Worm (Caenorhabditis elegans): ENCODE measurements around the gene Y6E2A.4.
"Not testable (repeated sequence)": the region's sequence is repeated elsewhere in the genome, so short reads cannot be mapped to it uniquely, and the experiment has no call there.

The Y6E2A.4 gene

DNA sequence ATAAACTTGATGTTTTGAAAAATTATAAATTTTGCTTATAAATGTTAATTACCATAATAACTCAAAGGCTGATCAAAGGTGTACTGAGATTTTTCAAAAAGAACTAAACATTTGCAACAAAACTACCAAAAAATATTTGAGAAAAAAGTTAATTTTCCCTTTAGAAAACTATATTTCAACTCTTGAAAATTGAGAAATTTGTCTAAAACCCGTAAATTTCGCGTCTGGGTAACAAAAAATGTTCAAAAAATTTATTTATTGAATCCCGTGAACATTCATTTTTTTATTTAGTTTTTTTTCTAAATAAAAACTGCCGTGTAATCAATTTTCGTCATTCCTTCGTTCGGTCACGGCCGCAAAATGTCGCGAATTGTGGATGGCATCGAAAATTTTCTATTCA, 46.4 kb downstream of the Y6E2A.4 start, which contains the start of gene K06B4.15:
TSS of gene K06B4.15 (plus strand) at position 301 of the 400 bp plus-strand sequence.
- not testable (repeated sequence) for TF ChIP-seq lin-13 (GFP tag; optimal IDR thresholded peaks at IDR 0.05); elt-1 (tag; optimal IDR thresholded peaks at IDR 0.05); unc-62 (GFP tag; optimal IDR thresholded peaks at IDR 0.05)

DNA sequence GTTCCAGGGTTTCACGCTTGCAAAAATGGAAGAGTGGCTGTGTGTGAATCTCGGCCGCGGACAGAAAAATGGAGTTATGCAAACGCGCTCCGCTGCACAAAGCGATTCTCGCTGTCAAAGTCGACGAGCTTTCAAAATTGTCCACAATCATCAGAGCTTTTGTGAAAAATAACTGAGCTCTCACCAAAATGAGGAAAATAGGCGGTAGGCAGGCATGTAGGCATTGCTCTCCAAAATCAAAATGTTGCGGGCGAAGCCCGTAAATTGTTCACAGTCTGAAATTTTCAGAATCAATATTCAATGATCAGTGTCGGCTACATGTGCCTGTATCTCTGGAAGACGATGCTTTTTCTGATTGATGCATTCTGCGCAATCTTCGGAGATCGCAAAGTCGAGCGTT, 47.7 kb downstream of the Y6E2A.4 start, which contains the start of gene K06B4.4:
TSS of gene K06B4.4 (plus strand) at position 301 of the 400 bp plus-strand sequence.
- no peak for TF ChIP-seq Y55F3AM.14 (GFP tag; optimal IDR thresholded peaks at IDR 0.05)
- no peak for TF ChIP-seq nhr-10 (tag; optimal IDR thresholded peaks at IDR 0.05)
- TF ChIP-seq nhr-237 (tag; optimal IDR thresholded peaks at IDR 0.05): no peak
- no peak for TF ChIP-seq unc-62 (GFP tag; optimal IDR thresholded peaks at IDR 0.05)
- no peak for TF ChIP-seq elt-1 (tag; optimal IDR thresholded peaks at IDR 0.05)

DNA sequence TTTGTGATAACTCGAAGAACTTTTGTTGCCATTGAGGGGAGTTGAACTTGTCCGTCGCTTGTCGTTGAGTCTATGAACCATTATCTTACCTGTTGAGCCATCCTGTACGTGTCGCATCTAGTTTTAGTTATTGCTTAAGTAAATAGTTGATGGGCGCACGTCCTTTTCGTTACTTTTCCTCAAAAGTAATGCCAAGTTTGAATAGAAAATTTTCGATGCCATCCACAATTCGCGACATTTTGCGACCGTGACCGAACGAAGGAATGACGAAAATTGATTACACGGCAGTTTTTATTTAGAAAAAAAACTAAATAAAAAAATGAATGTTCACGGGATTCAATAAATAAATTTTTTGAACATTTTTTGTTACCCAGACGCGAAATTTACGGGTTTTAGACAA, 48.4 kb downstream of the Y6E2A.4 start, which contains the start of gene F53E4.1:
TSS of gene F53E4.1 (minus strand) at position 101 of the 400 bp plus-strand sequence.
- TF ChIP-seq nhr-77, nhr-6, peb-1 (tag; optimal IDR thresholded peaks at IDR 0.05): not testable (repeated sequence)

DNA sequence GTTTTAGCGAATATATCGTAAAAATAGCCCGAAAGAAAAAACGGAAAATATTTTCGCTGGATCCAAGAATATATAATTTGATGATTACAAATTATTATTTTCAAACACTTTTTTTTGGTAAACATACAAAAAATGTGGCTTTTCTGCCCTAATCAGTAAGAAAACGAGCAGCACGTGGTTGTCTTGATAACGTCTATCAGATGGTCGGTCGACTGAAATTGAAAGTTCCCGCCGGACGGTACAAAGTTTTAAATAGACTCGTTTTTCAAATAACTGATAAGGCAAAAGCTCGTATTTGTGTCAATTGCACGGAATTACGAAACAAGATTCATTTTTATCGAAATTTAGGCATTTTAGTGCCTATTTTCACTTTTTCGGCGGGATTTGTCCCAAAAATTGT, 49.9 kb downstream of the Y6E2A.4 start:
- no peak for TF ChIP-seq mab-5 (tag; optimal IDR thresholded peaks at IDR 0.05)
- TF ChIP-seq skn-1 (tag; optimal IDR thresholded peaks at IDR 0.05): peak; percentile 46
- peak; percentile 72 for TF ChIP-seq crh-2 (tag; optimal IDR thresholded peaks at IDR 0.05)
- TF ChIP-seq blmp-1 (tag; optimal IDR thresholded peaks at IDR 0.05; ENCODE audit: insufficient read depth): peak; percentile 67
- no peak for TF ChIP-seq nhr-10 (tag; optimal IDR thresholded peaks at IDR 0.05)
- no peak for TF ChIP-seq zag-1 (tag; optimal IDR thresholded peaks at IDR 0.05)
- TF ChIP-seq fos-1 (tag; optimal IDR thresholded peaks at IDR 0.05): peak; percentile 82
- peak; percentile 66 for TF ChIP-seq F13H6.1 (tag; optimal IDR thresholded peaks at IDR 0.05)
- peak; percentile 85 for TF ChIP-seq sma-9 (GFP tag; optimal IDR thresholded peaks at IDR 0.05)
- TF ChIP-seq sma-9 (tag; optimal IDR thresholded peaks at IDR 0.05): no peak
- no peak for TF ChIP-seq snpc-4 (tag; optimal IDR thresholded peaks at IDR 0.05)
- TF ChIP-seq egl-27 (tag; optimal IDR thresholded peaks at IDR 0.05): no peak
- TF ChIP-seq alr-1 (tag; optimal IDR thresholded peaks at IDR 0.05): no peak
- TF ChIP-seq sma-3 (GFP tag; optimal IDR thresholded peaks at IDR 0.05): peak; percentile 33
- TF ChIP-seq dmd-4 (tag; optimal IDR thresholded peaks at IDR 0.05): no peak
- peak; percentile 65 for TF ChIP-seq gmeb-1 (tag; optimal IDR thresholded peaks at IDR 0.05)
- peak in 1 of 2 experiments; percentile 67 for TF ChIP-seq mdl-1 (tag; optimal IDR thresholded peaks at IDR 0.05)
- no peak for TF ChIP-seq unc-55 (GFP tag; optimal IDR thresholded peaks at IDR 0.05)

DNA sequence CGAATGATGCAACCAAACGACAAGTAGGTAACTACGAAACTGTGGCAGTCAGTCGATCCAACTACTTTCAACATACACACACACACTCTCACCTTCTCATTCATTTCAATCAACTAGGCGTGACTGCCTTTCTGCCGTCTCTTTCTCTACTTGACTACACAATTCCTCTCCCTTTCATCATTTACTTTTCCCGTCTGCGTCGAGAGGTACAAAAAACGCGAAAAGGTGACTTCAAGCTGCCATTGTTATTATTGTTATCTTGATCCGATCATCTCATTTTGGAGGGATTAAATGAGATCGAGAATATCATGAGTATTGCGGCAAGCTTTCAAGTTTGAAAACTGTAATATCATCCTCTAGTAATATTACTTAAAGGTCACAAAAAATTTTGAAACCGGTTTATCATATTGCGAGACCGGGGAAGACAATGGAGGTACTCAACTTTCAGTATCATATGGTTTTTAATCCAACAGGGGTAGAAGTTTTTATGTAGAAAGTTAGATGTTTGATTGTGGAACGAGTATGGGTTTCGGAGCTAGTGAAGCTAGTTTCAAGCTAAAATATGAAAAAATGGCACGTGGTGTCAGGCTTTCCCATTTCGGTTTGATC, 52.4 kb downstream of the Y6E2A.4 start:
- TF ChIP-seq nhr-23 (tag; optimal IDR thresholded peaks at IDR 0.05): no peak
- TF ChIP-seq peb-1 (tag; optimal IDR thresholded peaks at IDR 0.05): no peak
- no peak for TF ChIP-seq unc-39 (tag; optimal IDR thresholded peaks at IDR 0.05)
- no peak for TF ChIP-seq nhr-21 (tag; optimal IDR thresholded peaks at IDR 0.05)
- no peak for TF ChIP-seq unc-62 (GFP tag; optimal IDR thresholded peaks at IDR 0.05)
- no peak for TF ChIP-seq nhr-237 (tag; optimal IDR thresholded peaks at IDR 0.05)
- TF ChIP-seq lsy-2 (tag; optimal IDR thresholded peaks at IDR 0.05): peak in 1 of 2 experiments; percentile 33
- TF ChIP-seq lin-11 (tag; optimal IDR thresholded peaks at IDR 0.05): no peak
- no peak for TF ChIP-seq snpc-4 (tag; optimal IDR thresholded peaks at IDR 0.05)
- no peak for TF ChIP-seq ztf-4 (tag; optimal IDR thresholded peaks at IDR 0.05)
- no peak for TF ChIP-seq mdl-1 (tag; optimal IDR thresholded peaks at IDR 0.05)
- peak; percentile 53 for TF ChIP-seq ama-1 (optimal IDR thresholded peaks at IDR 0.05)
- no peak for TF ChIP-seq nhr-77 (tag; optimal IDR thresholded peaks at IDR 0.05)
- no peak for TF ChIP-seq sma-3 (GFP tag; optimal IDR thresholded peaks at IDR 0.05)
- no peak for TF ChIP-seq ztf-1 (GFP tag; conservative IDR thresholded peaks at IDR 0.05)
- no peak for TF ChIP-seq Y55F3AM.14 (GFP tag; optimal IDR thresholded peaks at IDR 0.05)
- no peak for TF ChIP-seq mab-5 (tag; optimal IDR thresholded peaks at IDR 0.05)
- no peak for TF ChIP-seq R02D3.7 (tag; optimal IDR thresholded peaks at IDR 0.05)
- peak; percentile 79 for TF ChIP-seq nhr-25 (tag; optimal IDR thresholded peaks at IDR 0.05)
- TF ChIP-seq ceh-16 (tag; optimal IDR thresholded peaks at IDR 0.05): peak; percentile 45
- peak; percentile 47 for TF ChIP-seq crh-2 (tag; optimal IDR thresholded peaks at IDR 0.05)
- no peak for TF ChIP-seq ZK546.5 (tag; optimal IDR thresholded peaks at IDR 0.05)
- TF ChIP-seq fos-1 (tag; optimal IDR thresholded peaks at IDR 0.05): peak; percentile 59
- peak; percentile 25 for TF ChIP-seq C34F6.9 (tag; optimal IDR thresholded peaks at IDR 0.05)
- peak; percentile 26 for TF ChIP-seq elt-1 (tag; optimal IDR thresholded peaks at IDR 0.05)
- no peak for TF ChIP-seq nhr-12 (tag; optimal IDR thresholded peaks at IDR 0.05)
- TF ChIP-seq nhr-129 (tag; optimal IDR thresholded peaks at IDR 0.05): peak; percentile 93
- no peak for TF ChIP-seq ceh-82 (tag; optimal IDR thresholded peaks at IDR 0.05)
- no peak for TF ChIP-seq mbf-1 (tag; optimal IDR thresholded peaks at IDR 0.05)
- peak; percentile 53 for TF ChIP-seq sma-9 (GFP tag; optimal IDR thresholded peaks at IDR 0.05)
- TF ChIP-seq sma-9 (tag; optimal IDR thresholded peaks at IDR 0.05): no peak
- no peak for TF ChIP-seq lin-39 (tag; optimal IDR thresholded peaks at IDR 0.05)
- peak; percentile 80 for TF ChIP-seq blmp-1 (tag; optimal IDR thresholded peaks at IDR 0.05; ENCODE audit: insufficient read depth)

Data from whole organism, L2 larva.